Worm (Caenorhabditis elegans) whole organism, L2 larva: ENCODE data around the gene K08E7.8.

Experiments
- ama-1 ChIP-seq: fragments of 150-350 bp; optimal IDR thresholded peaks from 2 replicates; lab custom pipeline; 2018; ENCODE audit warnings: inconsistent platforms
- elt-3 ChIP-seq: sonication (generic microtip); optimal IDR thresholded peaks from 2 replicates; lab custom pipeline; 2017; ENCODE audit warnings: missing biosample characterization, missing genetic modification characterization
- lin-13 ChIP-seq: fragments of 150-350 bp; optimal IDR thresholded peaks from 2 replicates; lab custom pipeline; 2014; ENCODE audit warnings: missing biosample characterization, missing genetic modification reagents, missing genetic modification characterization
- mdl-1 ChIP-seq, 2 experiments: fragments of 150-350 bp in 1 of 2; sonication (generic microtip) in 1 of 2; optimal IDR thresholded peaks; 2 replicates each; lab custom pipeline; 2017; ENCODE audit warnings: missing biosample characterization in 2 of 2, missing genetic modification characterization in 2 of 2
- nhr-11 ChIP-seq: fragments of 150-350 bp; optimal IDR thresholded peaks from 2 replicates; lab custom pipeline; 2014; ENCODE audit warnings: missing biosample characterization, missing genetic modification characterization
- nhr-12 ChIP-seq: fragments of 150-350 bp; optimal IDR thresholded peaks from 2 replicates; lab custom pipeline; 2014; ENCODE audit warnings: missing biosample characterization, missing genetic modification characterization
- nhr-23 ChIP-seq: fragments of 150-350 bp; optimal IDR thresholded peaks from 2 replicates; lab custom pipeline; 2014; ENCODE audit warnings: missing biosample characterization, missing genetic modification reagents, missing genetic modification characterization
- nhr-237 ChIP-seq: fragments of 150-350 bp; optimal IDR thresholded peaks from 2 replicates; lab custom pipeline; 2014; ENCODE audit warnings: missing biosample characterization, missing genetic modification characterization
- skn-1 ChIP-seq: sonication (generic microtip); optimal IDR thresholded peaks from 2 replicates; lab custom pipeline; 2017; ENCODE audit warnings: missing biosample characterization, missing genetic modification characterization
- sma-3 ChIP-seq: sonication (generic microtip); optimal IDR thresholded peaks from 2 replicates; lab custom pipeline; 2016; ENCODE audit warnings: missing genetic modification reagents, missing genetic modification characterization, missing compliant biosample characterization
- snpc-4 ChIP-seq: fragments of 150-350 bp; optimal IDR thresholded peaks from 2 replicates; lab custom pipeline; 2014; ENCODE audit warnings: missing biosample characterization, missing genetic modification characterization
- unc-62 ChIP-seq: fragments of 150-350 bp; optimal IDR thresholded peaks from 2 replicates; lab custom pipeline; 2014; ENCODE audit warnings: missing biosample characterization, missing genetic modification reagents, missing genetic modification characterization
- ztf-4 ChIP-seq: fragments of 150-350 bp; optimal IDR thresholded peaks from 2 replicates; lab custom pipeline; 2014; ENCODE audit warnings: missing biosample characterization, missing genetic modification characterization

DNA sequence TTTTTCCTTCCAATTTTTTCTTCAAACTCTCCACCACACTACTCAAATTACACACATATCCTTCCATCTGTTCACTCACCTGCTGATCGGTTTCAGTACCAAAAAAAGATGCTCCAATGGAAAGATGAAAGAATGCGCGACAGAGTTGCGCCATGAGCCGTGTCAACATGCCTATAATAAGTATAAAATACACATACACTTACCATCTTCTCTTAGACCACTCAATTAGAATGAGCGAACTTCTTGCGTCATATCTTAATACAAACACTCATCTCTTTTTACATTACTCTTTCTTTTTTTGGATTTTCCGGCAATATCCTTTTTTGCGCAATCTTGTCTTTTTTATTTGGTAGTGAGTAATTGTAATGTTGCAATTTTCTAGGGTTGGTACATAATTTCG lies 48.2 kb downstream of the K08E7.8 start:
- TF ChIP-seq elt-3 (no peak), nhr-12 (tag; lab: Kevin White, UChicago) (no peak), ama-1 (lab: Kevin White, UChicago) (no peak), lin-13 (GFP tag; lab: Kevin White, UChicago) (no peak), snpc-4 (tag; lab: Kevin White, UChicago) (no peak), nhr-237 (tag; lab: Kevin White, UChicago) (no peak), mdl-1 (tag; optimal IDR thresholded peaks at IDR 0.05; lab: Kevin White, UChicago) (no peak), nhr-23 (tag; lab: Kevin White, UChicago) (no peak), nhr-11 (no peak), sma-3 (GFP tag; lab: Kevin White, UChicago) (no peak), skn-1 (no peak), unc-62 (no peak), ztf-4 (tag; lab: Kevin White, UChicago) (no peak)
